Worm (Caenorhabditis elegans) whole organism, young adult: ENCODE results near the gene str-255.

Experiments used
- K12H6.12 ChIP-seq: fragments of 200-800 bp; sonication (Bioruptor generic); optimal IDR thresholded peaks from 2 replicates; lab custom pipeline; 2018; ENCODE audit warnings: mild to moderate bottlenecking, missing genetic modification characterization, missing compliant biosample characterization
- T07F8.4 ChIP-seq: sonication (generic microtip); optimal IDR thresholded peaks from 2 replicates; lab custom pipeline; 2016; ENCODE audit warnings: mild to moderate bottlenecking, missing genetic modification characterization, moderate library complexity, missing compliant biosample characterization
- Y53G8AR.9 ChIP-seq: fragments of 200-800 bp; sonication (Bioruptor generic); conservative IDR thresholded peaks from 2 replicates; pipeline ENCODE4 v1.3.6; 2022; ENCODE audit warnings: missing genetic modification reagents, missing genetic modification characterization, missing compliant biosample characterization
- ama-1 ChIP-seq, 3 experiments: fragments of 150-350 bp in 1 of 3; sonication (generic microtip) in 2 of 3; optimal IDR thresholded peaks; 2 replicates each; lab custom pipeline; 2014 to 2018; ENCODE audit warnings: missing biosample characterization in 2 of 3, missing genetic modification characterization in 2 of 3, missing genetic modification reagents in 2 of 3
- attf-5 ChIP-seq: fragments of 200-800 bp; sonication (Bioruptor generic); optimal IDR thresholded peaks from 2 replicates; lab custom pipeline; 2018; ENCODE audit warnings: mild to moderate bottlenecking, missing genetic modification characterization, missing compliant biosample characterization
- lir-1 ChIP-seq: fragments of 200-800 bp; sonication (Bioruptor generic); conservative IDR thresholded peaks from 2 replicates; pipeline ENCODE4 v1.3.6; 2022; ENCODE audit warnings: missing genetic modification reagents, missing genetic modification characterization, missing compliant biosample characterization
- madf-8 ChIP-seq: fragments of 200-800 bp; sonication (Bioruptor generic); conservative IDR thresholded peaks from 2 replicates; pipeline ENCODE4 v1.3.6; 2022; ENCODE audit warnings: missing genetic modification reagents, missing genetic modification characterization, missing compliant biosample characterization
- snpc-4 ChIP-seq, 5 experiments: fragments of 150-350 bp in 1 of 5; sonication (generic microtip) in 4 of 5; optimal IDR thresholded peaks; 2 replicates each; lab custom pipeline; 2014 to 2018; ENCODE audit warnings: missing genetic modification characterization in 5 of 5, missing biosample characterization in 3 of 5, antibody characterized with exemption in 2 of 5, mild to moderate bottlenecking in 2 of 5, missing compliant biosample characterization in 2 of 5, missing genotype in 2 of 5, moderate library complexity in 2 of 5, missing genetic modification reagents in 1 of 5
- unc-62 ChIP-seq: fragments of 150-350 bp; optimal IDR thresholded peaks from 2 replicates; lab custom pipeline; 2014; ENCODE audit warnings: missing biosample characterization, missing genetic modification reagents, missing genetic modification characterization

- TF ChIP-seq T07F8.4 (tag; lab: Kevin White, UChicago) (no peak), Y53G8AR.9 (GFP tag; lab: Robert Waterston, UW) (no peak), snpc-4 (GFP tag; optimal IDR thresholded peaks at IDR 0.05; lab: Kevin White, UChicago) (no peak), snpc-4 (tag; optimal IDR thresholded peaks at IDR 0.05; lab: Kevin White, UChicago) (no peak), lir-1 (GFP tag; lab: Robert Waterston, UW) (no peak), K12H6.12 (tag; lab: Kevin White, UChicago) (no peak), madf-8 (GFP tag; lab: Robert Waterston, UW) (no peak), unc-62 (GFP tag; lab: Kevin White, UChicago) (no peak), ama-1 (optimal IDR thresholded peaks at IDR 0.05; lab: Kevin White, UChicago) (no peak), ama-1 (GFP tag; optimal IDR thresholded peaks at IDR 0.05; lab: Kevin White, UChicago) (no peak), attf-5 (GFP tag; lab: Kevin White, UChicago) (no peak)
These were observed 26.6 kb downstream of the str-255 start for ce11 chrV:2137010-2137409.
